Fruit fly (Drosophila melanogaster): ENCODE results near the gene CG9399.

CG9399 gene

dm6 chr3R:9550265-9551012, 23.6 kb downstream of the CG9399 start (continued):
- TF ChIP-seq Vsx2 (GFP tag; optimal IDR thresholded peaks at IDR 0.05; ENCODE audit: partially characterized antibody) (peak; percentile 98), GATAd (GFP tag; optimal IDR thresholded peaks at IDR 0.05) (no peak), Hr78 (GFP tag; optimal IDR thresholded peaks at IDR 0.05) (no peak), N (GFP tag; optimal IDR thresholded peaks at IDR 0.05) (peak; percentile 56), foxo (GFP tag; optimal IDR thresholded peaks at IDR 0.05) (no peak), dmrt93B (GFP tag; optimal IDR thresholded peaks at IDR 0.05) (no peak), sage (GFP tag; optimal IDR thresholded peaks at IDR 0.05) (peak; percentile 66), woc (GFP tag; optimal IDR thresholded peaks at IDR 0.05) (no peak)

DNA sequence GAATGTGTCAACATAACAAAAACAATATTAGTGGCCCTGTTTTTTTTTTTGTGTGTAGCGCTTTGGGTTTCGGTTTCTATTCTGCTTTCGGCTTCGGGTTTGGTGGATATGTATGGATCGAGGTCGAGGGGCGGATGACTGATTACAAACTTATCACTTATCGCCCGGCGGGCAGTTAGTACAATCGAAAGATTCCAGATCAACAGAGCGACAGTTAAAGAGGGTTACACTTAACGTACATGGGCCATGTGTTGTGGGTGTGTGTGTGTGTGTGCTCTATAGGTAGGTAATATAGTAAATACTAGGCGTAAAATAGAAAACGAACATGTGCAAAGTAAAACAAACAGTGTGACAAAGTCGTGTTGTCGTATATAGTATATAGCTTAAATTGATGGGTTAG, 25.2 kb downstream of the CG9399 start:
- TF ChIP-seq Rel (GFP tag; optimal IDR thresholded peaks at IDR 0.05) (no peak), Rel (tag; optimal IDR thresholded peaks at IDR 0.05) (no peak), CG32264 (GFP tag; optimal IDR thresholded peaks at IDR 0.05) (no peak), sage (GFP tag; optimal IDR thresholded peaks at IDR 0.05) (no peak), CG9705 (GFP tag; optimal IDR thresholded peaks at IDR 0.05) (no peak), HLH106 (tag; optimal IDR thresholded peaks at IDR 0.05) (no peak), OdsH (GFP tag; optimal IDR thresholded peaks at IDR 0.05) (no peak)

- TF ChIP-seq jim (GFP tag; optimal IDR thresholded peaks at IDR 0.05) = no peak
- peak; percentile 82 for TF ChIP-seq Dfd (GFP tag; optimal IDR thresholded peaks at IDR 0.05)
Measured at dm6 chr3R:9546808-9547381, 27.1 kb downstream of the CG9399 start.

- TF ChIP-seq woc (GFP tag; optimal IDR thresholded peaks at IDR 0.05) (no peak), Hr78 (GFP tag; optimal IDR thresholded peaks at IDR 0.05) (no peak), N (GFP tag; optimal IDR thresholded peaks at IDR 0.05) (peak; percentile 29)
Measured at dm6 chr3R:9543495-9544180, 30.4 kb downstream of the CG9399 start.

DNA sequence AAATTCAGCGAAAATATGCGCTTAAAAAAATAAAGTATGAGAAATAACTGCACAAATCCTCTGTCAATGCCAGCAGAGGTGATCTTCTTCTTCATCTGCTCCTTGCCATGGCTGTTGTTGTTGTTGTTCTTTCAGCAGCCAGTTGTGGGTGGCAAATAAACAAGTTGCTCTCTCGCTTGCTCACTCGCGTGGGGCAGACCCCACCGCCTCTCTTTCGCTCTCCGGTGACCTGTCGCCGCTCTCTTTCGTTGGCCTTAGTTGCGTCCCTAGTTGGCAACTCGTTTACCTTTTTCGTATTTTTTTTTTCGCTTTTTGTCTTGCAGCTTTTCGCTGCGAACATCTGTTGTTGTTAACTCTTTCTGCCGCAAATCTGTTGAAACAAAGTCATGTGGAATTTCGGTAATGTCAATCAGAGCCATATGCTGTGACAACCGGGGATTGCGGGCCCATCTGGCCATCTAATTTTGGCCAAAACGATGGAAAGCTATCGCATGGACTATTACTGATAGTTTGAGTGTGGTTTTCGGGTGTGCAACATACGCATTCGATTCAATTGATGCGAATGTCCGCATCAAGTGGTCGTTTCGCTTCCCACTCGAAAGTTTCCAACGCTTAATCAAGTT, 39.3 kb downstream of the CG9399 start:
- TF ChIP-seq Dif (GFP tag; optimal IDR thresholded peaks at IDR 0.05; ENCODE audit: partially characterized antibody) = peak; percentile 85
- no peak for TF ChIP-seq jim (GFP tag; optimal IDR thresholded peaks at IDR 0.05)
- peak; percentile 80 to 85 for TF ChIP-seq dl (GFP tag; optimal IDR thresholded peaks at IDR 0.05; ENCODE audit: insufficient read depth in 1 of 2, partially characterized antibody in 2 of 2)
- peak; percentile 36 for TF ChIP-seq Vsx2 (GFP tag; optimal IDR thresholded peaks at IDR 0.05; ENCODE audit: partially characterized antibody)

DNA sequence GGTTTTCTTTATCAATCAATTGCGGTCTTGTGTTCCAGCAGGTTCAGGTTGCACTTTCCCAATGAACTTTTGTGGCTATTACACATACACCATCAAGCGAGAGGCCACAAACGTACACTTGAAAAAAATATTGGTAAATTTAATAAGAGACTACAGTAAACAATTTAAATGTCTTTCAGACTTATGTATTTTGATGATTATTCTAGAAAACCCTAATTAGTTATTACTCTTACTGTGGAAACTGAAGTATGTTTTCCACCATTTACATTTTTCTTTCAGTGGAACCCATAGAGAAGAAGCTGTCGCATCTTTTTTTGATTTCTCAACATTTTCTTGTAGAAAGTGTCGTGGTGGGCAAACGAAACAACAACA, 39.9 kb downstream of the CG9399 start:
- peak; percentile 85 for TF ChIP-seq OdsH (GFP tag; optimal IDR thresholded peaks at IDR 0.05)
- peak; percentile 89 for TF ChIP-seq fru (GFP tag; optimal IDR thresholded peaks at IDR 0.05)
- peak; percentile 65 for TF ChIP-seq Jra (GFP tag; optimal IDR thresholded peaks at IDR 0.05)
- TF ChIP-seq HLH106 (tag; optimal IDR thresholded peaks at IDR 0.05) = peak; percentile 80
- TF ChIP-seq Vsx2 (GFP tag; optimal IDR thresholded peaks at IDR 0.05; ENCODE audit: partially characterized antibody) = no peak
- peak; percentile 77 for TF ChIP-seq brk (GFP tag; optimal IDR thresholded peaks at IDR 0.05)
- TF ChIP-seq dmrt93B (GFP tag; optimal IDR thresholded peaks at IDR 0.05) = peak; percentile 63
- no peak for TF ChIP-seq Myc (optimal IDR thresholded peaks at IDR 0.05)
- TF ChIP-seq tai (GFP tag; optimal IDR thresholded peaks at IDR 0.05) = peak; percentile 81
- no peak for TF ChIP-seq jim (GFP tag; optimal IDR thresholded peaks at IDR 0.05)
- TF ChIP-seq ey (GFP tag; optimal IDR thresholded peaks at IDR 0.05) = peak; percentile 88
- TF ChIP-seq foxo (GFP tag; optimal IDR thresholded peaks at IDR 0.05) = peak in 1 of 2 experiments; percentile 84
- TF ChIP-seq rgr (GFP tag; optimal IDR thresholded peaks at IDR 0.05) = peak; percentile 90
- peak; percentile 66 for TF ChIP-seq woc (GFP tag; optimal IDR thresholded peaks at IDR 0.05)
- TF ChIP-seq dsf (GFP tag; optimal IDR thresholded peaks at IDR 0.05; ENCODE audit: borderline replicate concordance) = peak; percentile 69
- peak; percentile 87 for TF ChIP-seq Hnf4 (GFP tag; optimal IDR thresholded peaks at IDR 0.05)
- TF ChIP-seq Dif (GFP tag; optimal IDR thresholded peaks at IDR 0.05; ENCODE audit: partially characterized antibody) = no peak
- TF ChIP-seq psq (GFP tag; optimal IDR thresholded peaks at IDR 0.05) = peak; percentile 66
- TF ChIP-seq GATAd (GFP tag; optimal IDR thresholded peaks at IDR 0.05) = peak; percentile 6
- peak; percentile 7 for TF ChIP-seq CG9705 (GFP tag; optimal IDR thresholded peaks at IDR 0.05)
- TF ChIP-seq CG32264 (GFP tag; optimal IDR thresholded peaks at IDR 0.05) = peak; percentile 70
- TF ChIP-seq h (GFP tag; optimal IDR thresholded peaks at IDR 0.05) = peak; percentile 77
- no peak for TF ChIP-seq CrebA (GFP tag; optimal IDR thresholded peaks at IDR 0.05; ENCODE audit: borderline replicate concordance)
- TF ChIP-seq sage (GFP tag; optimal IDR thresholded peaks at IDR 0.05) = peak; percentile 50
- TF ChIP-seq Abd-B (GFP tag; optimal IDR thresholded peaks at IDR 0.05) = no peak
- TF ChIP-seq Sp1 (GFP tag; optimal IDR thresholded peaks at IDR 0.05) = peak; percentile 84
- TF ChIP-seq sv (GFP tag; optimal IDR thresholded peaks at IDR 0.05) = peak; percentile 85
- peak; percentile 87 for TF ChIP-seq br (GFP tag; optimal IDR thresholded peaks at IDR 0.05)

Measured in whole organism, wandering third instar larva.